Worm (Caenorhabditis elegans) whole organism, L2 larva: ENCODE measurements around the gene him-14.

Experiments used
- C34F6.9 ChIP-seq: fragments of 150-350 bp; optimal IDR thresholded peaks from 2 replicates; lab custom pipeline; 2014; ENCODE audit warnings: missing biosample characterization, missing genetic modification characterization
- F13H6.1 ChIP-seq: sonication (generic microtip); optimal IDR thresholded peaks from 2 replicates; lab custom pipeline; 2016; ENCODE audit warnings: missing genetic modification characterization, missing compliant biosample characterization
- R02D3.7 ChIP-seq: fragments of 150-350 bp; optimal IDR thresholded peaks from 2 replicates; lab custom pipeline; 2014; ENCODE audit warnings: missing biosample characterization, missing genetic modification characterization
- Y55F3AM.14 ChIP-seq: fragments of 200-800 bp; sonication (Bioruptor generic); optimal IDR thresholded peaks from 2 replicates; lab custom pipeline; 2018; ENCODE audit warnings: mild to moderate bottlenecking, missing genetic modification characterization, missing compliant biosample characterization
- ZK546.5 ChIP-seq: sonication (generic microtip); optimal IDR thresholded peaks from 2 replicates; lab custom pipeline; 2017; ENCODE audit warnings: missing biosample characterization, missing genetic modification characterization
- alr-1 ChIP-seq: fragments of 150-350 bp; optimal IDR thresholded peaks from 2 replicates; lab custom pipeline; 2014; ENCODE audit warnings: missing biosample characterization, missing genetic modification characterization
- aly-2 ChIP-seq: fragments of 150-350 bp; optimal IDR thresholded peaks from 2 replicates; lab custom pipeline; 2014; ENCODE audit warnings: missing biosample characterization, missing genetic modification characterization
- blmp-1 ChIP-seq: sonication (generic microtip); optimal IDR thresholded peaks from 2 replicates; lab custom pipeline; 2017; ENCODE audit warnings: missing genetic modification characterization, mild to moderate bottlenecking, missing compliant biosample characterization, antibody characterized with exemption, moderate library complexity; ENCODE audit not compliant: insufficient read depth
- ceh-16 ChIP-seq: fragments of 150-350 bp; optimal IDR thresholded peaks from 2 replicates; lab custom pipeline; 2014; ENCODE audit warnings: missing biosample characterization, missing genetic modification characterization
- ceh-82 ChIP-seq: fragments of 150-350 bp; optimal IDR thresholded peaks from 2 replicates; lab custom pipeline; 2014; ENCODE audit warnings: missing biosample characterization, missing genetic modification characterization
- dmd-4 ChIP-seq: sonication (generic microtip); optimal IDR thresholded peaks from 2 replicates; lab custom pipeline; 2017; ENCODE audit warnings: missing biosample characterization, missing genetic modification characterization
- elt-1 ChIP-seq: fragments of 150-350 bp; optimal IDR thresholded peaks from 2 replicates; lab custom pipeline; 2014; ENCODE audit warnings: missing biosample characterization, missing genetic modification characterization
- elt-3 ChIP-seq: sonication (generic microtip); optimal IDR thresholded peaks from 2 replicates; lab custom pipeline; 2017; ENCODE audit warnings: missing biosample characterization, missing genetic modification characterization
- fos-1 ChIP-seq: fragments of 150-350 bp; optimal IDR thresholded peaks from 2 replicates; lab custom pipeline; 2014; ENCODE audit warnings: missing biosample characterization, missing genetic modification characterization
- gmeb-1 ChIP-seq: fragments of 150-350 bp; optimal IDR thresholded peaks from 2 replicates; lab custom pipeline; 2014; ENCODE audit warnings: missing biosample characterization, missing genetic modification characterization
- lin-11 ChIP-seq: fragments of 150-350 bp; sonication (generic microtip); optimal IDR thresholded peaks from 2 replicates; lab custom pipeline; 2014; ENCODE audit warnings: missing biosample characterization, missing genetic modification characterization, inconsistent platforms, mixed read lengths
- lin-39 ChIP-seq: fragments of 150-350 bp; optimal IDR thresholded peaks from 2 replicates; lab custom pipeline; 2014; ENCODE audit warnings: missing biosample characterization, missing genetic modification reagents, missing genetic modification characterization
- lsy-2 ChIP-seq, 2 experiments: fragments of 150-350 bp in 1 of 2; sonication (generic microtip) in 1 of 2; optimal IDR thresholded peaks; 2 replicates each; lab custom pipeline; 2014 to 2017; ENCODE audit warnings: missing biosample characterization in 2 of 2, missing genetic modification characterization in 2 of 2
- mab-5 ChIP-seq: fragments of 150-350 bp; optimal IDR thresholded peaks from 2 replicates; lab custom pipeline; 2014; ENCODE audit warnings: missing biosample characterization, missing genetic modification characterization
- mbf-1 ChIP-seq: sonication (generic microtip); optimal IDR thresholded peaks from 2 replicates; lab custom pipeline; 2017; ENCODE audit warnings: missing biosample characterization, missing genetic modification characterization
- mdl-1 ChIP-seq, 2 experiments: fragments of 150-350 bp in 1 of 2; sonication (generic microtip) in 1 of 2; optimal IDR thresholded peaks; 2 replicates each; lab custom pipeline; 2017; ENCODE audit warnings: missing biosample characterization in 2 of 2, missing genetic modification characterization in 2 of 2
- nhr-10 ChIP-seq: sonication (generic microtip); optimal IDR thresholded peaks from 2 replicates; lab custom pipeline; 2017; ENCODE audit warnings: missing biosample characterization, missing genetic modification characterization
- nhr-11 ChIP-seq: fragments of 150-350 bp; optimal IDR thresholded peaks from 2 replicates; lab custom pipeline; 2014; ENCODE audit warnings: missing biosample characterization, missing genetic modification characterization
- nhr-12 ChIP-seq: fragments of 150-350 bp; optimal IDR thresholded peaks from 2 replicates; lab custom pipeline; 2014; ENCODE audit warnings: missing biosample characterization, missing genetic modification characterization
- nhr-129 ChIP-seq: fragments of 150-350 bp; optimal IDR thresholded peaks from 2 replicates; lab custom pipeline; 2014; ENCODE audit warnings: missing biosample characterization, missing genetic modification characterization
- nhr-23 ChIP-seq: fragments of 150-350 bp; optimal IDR thresholded peaks from 2 replicates; lab custom pipeline; 2014; ENCODE audit warnings: missing biosample characterization, missing genetic modification reagents, missing genetic modification characterization
- nhr-25 ChIP-seq: fragments of 150-350 bp; sonication (generic microtip); optimal IDR thresholded peaks from 3 replicates; lab custom pipeline; 2014; ENCODE audit warnings: missing biosample characterization, missing genetic modification characterization
- nhr-6 ChIP-seq: fragments of 150-350 bp; optimal IDR thresholded peaks from 2 replicates; lab custom pipeline; 2014; ENCODE audit warnings: missing biosample characterization, missing genetic modification characterization
- nhr-77 ChIP-seq: fragments of 150-350 bp; optimal IDR thresholded peaks from 2 replicates; lab custom pipeline; 2014; ENCODE audit warnings: missing biosample characterization, missing genetic modification characterization
- peb-1 ChIP-seq: fragments of 150-350 bp; optimal IDR thresholded peaks from 2 replicates; lab custom pipeline; 2014; ENCODE audit warnings: missing biosample characterization, missing genetic modification characterization
- skn-1 ChIP-seq: sonication (generic microtip); optimal IDR thresholded peaks from 2 replicates; lab custom pipeline; 2017; ENCODE audit warnings: missing biosample characterization, missing genetic modification characterization
- sma-3 ChIP-seq: sonication (generic microtip); optimal IDR thresholded peaks from 2 replicates; lab custom pipeline; 2016; ENCODE audit warnings: missing genetic modification reagents, missing genetic modification characterization, missing compliant biosample characterization
- sma-9 ChIP-seq, 2 experiments: fragments of 150-350 bp in 1 of 2; sonication (generic microtip) in 1 of 2; optimal IDR thresholded peaks; 2 replicates each; lab custom pipeline; 2014 to 2016; ENCODE audit warnings: missing genetic modification characterization in 2 of 2, mild to moderate bottlenecking in 1 of 2, missing biosample characterization in 1 of 2, missing compliant biosample characterization in 1 of 2, missing genetic modification reagents in 1 of 2, moderate library complexity in 1 of 2
- snpc-4 ChIP-seq: fragments of 150-350 bp; optimal IDR thresholded peaks from 2 replicates; lab custom pipeline; 2014; ENCODE audit warnings: missing biosample characterization, missing genetic modification characterization
- unc-39 ChIP-seq: fragments of 150-350 bp; optimal IDR thresholded peaks from 2 replicates; lab custom pipeline; 2014; ENCODE audit warnings: missing biosample characterization, missing genetic modification characterization
- unc-55 ChIP-seq: fragments of 150-350 bp; sonication (generic microtip); optimal IDR thresholded peaks from 3 replicates; lab custom pipeline; 2014; ENCODE audit warnings: missing biosample characterization, missing genetic modification reagents, missing genetic modification characterization
- unc-62 ChIP-seq: fragments of 150-350 bp; optimal IDR thresholded peaks from 2 replicates; lab custom pipeline; 2014; ENCODE audit warnings: missing biosample characterization, missing genetic modification reagents, missing genetic modification characterization
- zag-1 ChIP-seq: fragments of 150-350 bp; optimal IDR thresholded peaks from 2 replicates; lab custom pipeline; 2014; ENCODE audit warnings: missing biosample characterization, missing genetic modification characterization
- ztf-11 ChIP-seq: sonication (generic microtip); optimal IDR thresholded peaks from 2 replicates; lab custom pipeline; 2017; ENCODE audit warnings: missing biosample characterization, missing genetic modification characterization

The him-14 gene

ce11 chrII:7069866-7070265, at the start of gene him-14:
him-14 (minus strand) TSS chrII:7069966.
- TF ChIP-seq nhr-10 (tag; lab: Kevin White, UChicago) (no peak), alr-1 (tag; lab: Kevin White, UChicago) (no peak), unc-39 (tag; lab: Kevin White, UChicago) (no peak), unc-62 (GFP tag; lab: Kevin White, UChicago) (no peak), skn-1 (tag; lab: Kevin White, UChicago) (no peak), ceh-16 (tag; lab: Kevin White, UChicago) (no peak), aly-2 (tag; lab: Kevin White, UChicago) (no peak), R02D3.7 (tag; lab: Kevin White, UChicago) (no peak), lsy-2 (tag; optimal IDR thresholded peaks at IDR 0.05; lab: Kevin White, UChicago) (no peak), mdl-1 (tag; optimal IDR thresholded peaks at IDR 0.05; lab: Kevin White, UChicago) (no peak), nhr-77 (tag; lab: Kevin White, UChicago) (no peak), Y55F3AM.14 (GFP tag; lab: Kevin White, UChicago) (no peak)

DNA sequence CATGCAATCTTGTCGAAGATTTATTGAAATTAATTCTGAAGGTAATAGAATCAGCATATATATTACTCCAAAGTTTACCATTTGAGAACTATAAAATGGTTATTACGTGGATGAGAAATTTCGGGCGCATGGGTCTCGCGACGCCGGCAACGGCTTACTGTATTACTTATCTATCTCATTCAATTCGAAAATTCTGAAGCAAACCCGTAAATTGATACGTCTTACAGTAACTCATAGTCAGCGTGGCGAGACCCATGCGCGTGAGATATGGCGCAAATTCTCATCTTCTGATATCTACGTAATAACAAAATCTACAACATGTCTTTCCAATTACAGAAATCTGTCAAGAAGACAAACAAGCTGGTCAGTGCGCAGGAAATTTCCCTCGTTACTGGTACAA, 49.8 kb upstream of the him-14 start:
- TF ChIP-seq elt-3 (tag; lab: Kevin White, UChicago), result no peak
- TF ChIP-seq nhr-25 (tag; lab: Kevin White, UChicago), result no peak
- no peak for TF ChIP-seq nhr-11
- no peak for TF ChIP-seq elt-1 (tag; lab: Kevin White, UChicago)
- TF ChIP-seq sma-3, result no peak
- no peak for TF ChIP-seq lin-39 (tag; lab: Kevin White, UChicago)
- TF ChIP-seq nhr-77 (tag; lab: Kevin White, UChicago), result no peak
- TF ChIP-seq gmeb-1 (tag; lab: Kevin White, UChicago), result no peak
- TF ChIP-seq mab-5 (tag; lab: Kevin White, UChicago), result no peak
- TF ChIP-seq nhr-12 (tag; lab: Kevin White, UChicago), result no peak
- no peak for TF ChIP-seq mdl-1 (tag; optimal IDR thresholded peaks at IDR 0.05; lab: Kevin White, UChicago)
- TF ChIP-seq C34F6.9 (tag; lab: Kevin White, UChicago), result no peak
- no peak for TF ChIP-seq ceh-82
- no peak for TF ChIP-seq Y55F3AM.14 (GFP tag; lab: Kevin White, UChicago)
- no peak for TF ChIP-seq ZK546.5
- TF ChIP-seq ztf-11, result no peak
- no peak for TF ChIP-seq nhr-129 (tag; lab: Kevin White, UChicago)

DNA sequence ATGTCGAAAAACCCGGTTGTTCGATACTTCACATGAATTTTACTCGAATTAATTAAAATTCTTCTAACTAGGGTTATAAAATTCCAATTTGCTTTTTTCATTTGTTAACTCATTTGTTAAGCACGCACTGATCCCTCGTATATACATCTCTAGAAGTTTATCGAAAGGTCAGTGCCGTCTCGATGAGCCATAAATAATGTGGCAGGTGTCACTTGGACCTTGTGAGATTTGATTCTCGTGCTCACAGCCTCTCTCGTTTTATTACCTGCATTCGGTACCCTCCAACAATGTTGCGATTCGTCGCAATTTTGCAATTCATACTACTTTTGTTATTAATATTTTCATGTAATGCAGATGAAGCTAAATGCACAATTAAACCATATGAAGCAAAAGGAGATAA, 46.6 kb upstream of the him-14 start, which contains the start of gene spon-1:
Gene spon-1 (plus strand): TSS at position 208 of the 400 bp plus-strand sequence.
- TF ChIP-seq unc-62 (GFP tag; lab: Kevin White, UChicago) (no peak), mbf-1 (tag; lab: Kevin White, UChicago) (no peak)

- TF ChIP-seq unc-62 (GFP tag; lab: Kevin White, UChicago) (no peak), aly-2 (tag; lab: Kevin White, UChicago) (no peak), mdl-1 (tag; optimal IDR thresholded peaks at IDR 0.05; lab: Kevin White, UChicago) (no peak), sma-9 (GFP tag; optimal IDR thresholded peaks at IDR 0.05; lab: Kevin White, UChicago) (no peak), sma-9 (tag; optimal IDR thresholded peaks at IDR 0.05; lab: Kevin White, UChicago) (no peak)
Observed at ce11 chrII:7115638-7116037, 45.9 kb upstream of the him-14 start, which contains the start of gene cutl-5. cutl-5 (minus strand) TSS chrII:7115906.

DNA sequence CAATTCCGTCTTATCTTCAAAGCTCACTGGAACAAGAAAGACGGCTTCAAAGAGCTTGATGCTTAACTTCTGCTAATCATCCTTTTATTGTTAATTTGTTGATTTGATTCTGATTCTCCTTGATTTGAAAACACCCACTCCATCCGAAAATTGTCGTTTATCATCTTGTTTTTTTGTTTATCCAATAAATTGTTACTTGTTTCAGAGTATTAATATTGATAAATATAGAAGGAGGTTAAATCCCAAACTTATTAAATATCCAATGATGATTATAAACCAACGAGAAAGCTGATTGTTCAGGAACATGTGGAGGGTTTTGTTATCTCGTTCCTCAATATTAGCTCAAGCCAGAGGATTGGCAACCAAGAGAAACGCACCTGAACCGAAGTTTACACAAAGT, 43.0 kb upstream of the him-14 start, which contains the start of gene F10E7.6:
Gene F10E7.6 (plus strand): TSS at position 301 of the 400 bp plus-strand sequence.
- no peak for TF ChIP-seq elt-1 (tag; lab: Kevin White, UChicago)
- TF ChIP-seq nhr-11, result no peak
- no peak for TF ChIP-seq mdl-1 (tag; optimal IDR thresholded peaks at IDR 0.05; lab: Kevin White, UChicago)
- TF ChIP-seq nhr-12 (tag; lab: Kevin White, UChicago), result no peak
- TF ChIP-seq mbf-1 (tag; lab: Kevin White, UChicago), result no peak
- TF ChIP-seq fos-1 (tag; lab: Kevin White, UChicago), result no peak
- TF ChIP-seq sma-9 (GFP tag; optimal IDR thresholded peaks at IDR 0.05; lab: Kevin White, UChicago), result no peak
- TF ChIP-seq sma-9 (tag; optimal IDR thresholded peaks at IDR 0.05; lab: Kevin White, UChicago), result no peak
- no peak for TF ChIP-seq nhr-6 (tag; lab: Kevin White, UChicago)
- TF ChIP-seq ceh-82, result no peak
- TF ChIP-seq zag-1 (tag; lab: Kevin White, UChicago), result no peak
- no peak for TF ChIP-seq R02D3.7 (tag; lab: Kevin White, UChicago)
- TF ChIP-seq ZK546.5, result no peak
- TF ChIP-seq skn-1 (tag; lab: Kevin White, UChicago), result no peak

- TF ChIP-seq elt-1 (tag; lab: Kevin White, UChicago) (no peak), nhr-25 (tag; lab: Kevin White, UChicago) (no peak), nhr-23 (no peak), mab-5 (tag; lab: Kevin White, UChicago) (no peak), nhr-6 (tag; lab: Kevin White, UChicago) (peak; percentile 24), lin-11 (tag; lab: Kevin White, UChicago) (no peak), fos-1 (tag; lab: Kevin White, UChicago) (no peak), peb-1 (tag; lab: Kevin White, UChicago) (no peak), unc-55 (GFP tag; lab: Kevin White, UChicago) (no peak), C34F6.9 (tag; lab: Kevin White, UChicago) (peak; percentile 66), sma-3 (no peak), aly-2 (tag; lab: Kevin White, UChicago) (no peak), nhr-11 (no peak), unc-39 (tag; lab: Kevin White, UChicago) (no peak), blmp-1 (tag; lab: Kevin White, UChicago) (no peak), dmd-4 (no peak), zag-1 (tag; lab: Kevin White, UChicago) (no peak), R02D3.7 (tag; lab: Kevin White, UChicago) (no peak), snpc-4 (tag; lab: Kevin White, UChicago) (peak; percentile 36), ZK546.5 (no peak), lsy-2 (tag; optimal IDR thresholded peaks at IDR 0.05; lab: Kevin White, UChicago) (peak; percentile 94 to 99), F13H6.1 (tag; lab: Kevin White, UChicago) (no peak)
Observed at ce11 chrII:7111657-7112049, 41.9 kb upstream of the him-14 start, which contains the start of gene F10E7.5. F10E7.5 (plus strand) TSS chrII:7111978.
